Fruit fly (Drosophila melanogaster) whole organism, pupa: ENCODE measurements around the gene CG15514.

Experiments
- CG10348 ChIP-seq: fragments of 200-800 bp; sonication (Bioruptor generic); IDR thresholded peaks from 2 replicates; pipeline ENCODE4 v1.3.6; 2022; ENCODE audit warnings: missing biosample characterization, missing genetic modification characterization
- CG12605 ChIP-seq: fragments of 200-800 bp; sonication (Bioruptor generic); IDR thresholded peaks from 2 replicates; pipeline ENCODE4 v1.3.6; 2022; ENCODE audit warnings: missing biosample characterization, missing genetic modification characterization
- CG13204 ChIP-seq: fragments of 200-800 bp; sonication (Bioruptor generic); optimal IDR thresholded peaks from 2 replicates; lab custom pipeline; 2018; ENCODE audit warnings: missing biosample characterization, mild to moderate bottlenecking, missing genetic modification characterization, moderate library complexity
- CG14655 ChIP-seq: fragments of 200-800 bp; sonication (Bioruptor generic); optimal IDR thresholded peaks from 3 replicates; lab custom pipeline; 2017; ENCODE audit warnings: mild to moderate bottlenecking, missing biosample characterization, missing genetic modification reagents, missing genetic modification characterization
- CG15710 ChIP-seq: fragments of 200-800 bp; sonication (Bioruptor generic); optimal IDR thresholded peaks from 2 replicates; lab custom pipeline; 2018; ENCODE audit warnings: missing biosample characterization, mild to moderate bottlenecking, missing genetic modification characterization, moderate library complexity
- CG17806 ChIP-seq: fragments of 200-800 bp; sonication (Bioruptor generic); optimal IDR thresholded peaks from 2 replicates; lab custom pipeline; 2018; ENCODE audit warnings: missing biosample characterization, mild to moderate bottlenecking, missing genetic modification characterization, moderate library complexity
- CG32121 ChIP-seq: fragments of 200-800 bp; sonication (Bioruptor generic); IDR thresholded peaks from 2 replicates; pipeline ENCODE4 v1.3.6; 2022; ENCODE audit warnings: missing biosample characterization, missing genetic modification characterization
- CG34367 ChIP-seq: fragments of 200-800 bp; sonication (Bioruptor generic); optimal IDR thresholded peaks from 2 replicates; lab custom pipeline; 2018; ENCODE audit warnings: missing biosample characterization, mild to moderate bottlenecking, missing genetic modification characterization
- CG4496 ChIP-seq: fragments of 200-800 bp; sonication (Bioruptor generic); IDR thresholded peaks from 3 replicates; pipeline ENCODE4 v1.3.6; 2022; ENCODE audit warnings: missing biosample characterization, missing genetic modification characterization
- CG8159 ChIP-seq: fragments of 200-800 bp; sonication (Bioruptor generic); optimal IDR thresholded peaks from 3 replicates; lab custom pipeline; 2018; ENCODE audit warnings: missing biosample characterization, mild to moderate bottlenecking, missing genetic modification characterization, moderate library complexity
- CG8301 ChIP-seq: fragments of 200-800 bp; sonication (Bioruptor generic); optimal IDR thresholded peaks from 2 replicates; lab custom pipeline; 2018; ENCODE audit warnings: missing biosample characterization, mild to moderate bottlenecking, missing genetic modification characterization
- CG9948 ChIP-seq: fragments of 200-800 bp; sonication (Bioruptor generic); optimal IDR thresholded peaks from 2 replicates; lab custom pipeline; 2018; ENCODE audit warnings: missing biosample characterization, mild to moderate bottlenecking, missing genetic modification characterization, moderate library complexity
- D1 ChIP-seq: fragments of 200-800 bp; sonication (Bioruptor generic); optimal IDR thresholded peaks from 2 replicates; lab custom pipeline; 2018; ENCODE audit warnings: missing biosample characterization, mild to moderate bottlenecking, missing genetic modification characterization, moderate library complexity
- EcR ChIP-seq: fragments of 200-800 bp; sonication (Bioruptor generic); optimal IDR thresholded peaks from 3 replicates; lab custom pipeline; 2019; ENCODE audit warnings: missing biosample characterization, missing genetic modification characterization, mild to moderate bottlenecking, moderate library complexity, missing genetic modification reagents
- Ets98B ChIP-seq: fragments of 200-800 bp; sonication (Bioruptor generic); IDR thresholded peaks from 2 replicates; pipeline ENCODE4 v1.3.6; 2022; ENCODE audit warnings: missing biosample characterization, missing genetic modification characterization
- Pif1A ChIP-seq: fragments of 200-800 bp; sonication (Bioruptor generic); optimal IDR thresholded peaks from 3 replicates; lab custom pipeline; 2016; ENCODE audit warnings: missing biosample characterization, missing genetic modification characterization
- Pif1B ChIP-seq: fragments of 200-800 bp; sonication (Bioruptor generic); optimal IDR thresholded peaks from 3 replicates; lab custom pipeline; 2016; ENCODE audit warnings: missing biosample characterization, missing genetic modification characterization
- Snoo ChIP-seq: fragments of 200-800 bp; sonication (Bioruptor generic); optimal IDR thresholded peaks from 3 replicates; lab custom pipeline; 2017; ENCODE audit warnings: missing biosample characterization, mild to moderate bottlenecking, missing genetic modification characterization, inconsistent platforms
- fd96Ca ChIP-seq: fragments of 200-800 bp; sonication (Bioruptor generic); IDR thresholded peaks from 3 replicates; pipeline ENCODE4 v1.3.6; 2022; ENCODE audit warnings: missing biosample characterization, missing genetic modification characterization
- gl ChIP-seq: fragments of 200-800 bp; sonication (Bioruptor generic); optimal IDR thresholded peaks from 2 replicates; lab custom pipeline; 2018; ENCODE audit warnings: missing biosample characterization, mild to moderate bottlenecking, missing genetic modification characterization
- rn ChIP-seq: fragments of 200-800 bp; sonication (Bioruptor generic); IDR thresholded peaks from 2 replicates; pipeline ENCODE4 v1.3.6; 2022; ENCODE audit warnings: missing biosample characterization, missing genetic modification characterization

Gene CG15514

DNA sequence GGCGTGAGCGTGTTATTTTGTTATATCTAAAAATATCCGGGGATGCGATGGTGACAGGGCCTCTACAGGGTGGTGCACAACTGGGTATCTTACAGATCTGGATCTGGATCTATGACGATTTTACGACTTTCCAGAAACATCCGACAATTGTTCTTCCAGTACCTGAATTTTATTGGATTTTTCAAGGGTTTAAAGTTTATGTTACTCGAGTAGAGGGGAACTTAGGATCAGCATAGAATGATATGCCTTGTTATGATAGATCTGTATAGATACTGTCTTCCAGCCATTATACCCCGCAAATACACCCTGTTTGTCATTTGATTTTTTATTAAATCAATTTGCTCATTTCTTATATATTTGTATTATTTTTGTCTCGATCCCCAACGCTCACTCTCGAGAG, 33.1 kb upstream of the CG15514 start:
- peak; percentile 50; the same call in 2 of the 3 replicates for TF ChIP-seq CG4496 (GFP tag; lab: Robert Waterston, UW)
- no peak for TF ChIP-seq Pif1B
- TF ChIP-seq Ets98B: peak; percentile 66
- TF ChIP-seq Snoo (tag; lab: Kevin White, UChicago): no peak
- TF ChIP-seq CG8159: no peak
- TF ChIP-seq CG8301 (tag; lab: Kevin White, UChicago): peak; percentile 58
- peak; percentile 36; the same call in 1 of the 2 replicates for TF ChIP-seq rn (GFP tag; lab: Robert Waterston, UW)
- peak; percentile 51 for TF ChIP-seq CG14655 (GFP tag; lab: Kevin White, UChicago)
- TF ChIP-seq Pif1A (GFP tag; lab: Kevin White, UChicago): peak; percentile 33
- TF ChIP-seq EcR (GFP tag; lab: Kevin White, UChicago): no peak
- TF ChIP-seq CG9948 (tag; lab: Kevin White, UChicago): no peak
- no peak for TF ChIP-seq CG34367 (tag; lab: Kevin White, UChicago)
- TF ChIP-seq CG12605 (GFP tag; lab: Robert Waterston, UW): peak; percentile 42; the same call in 1 of the 2 replicates
- no peak for TF ChIP-seq gl (tag; lab: Kevin White, UChicago)
- no peak for TF ChIP-seq CG17806 (tag; lab: Kevin White, UChicago)
- no peak for TF ChIP-seq CG15710 (tag; lab: Kevin White, UChicago)
- peak; percentile 85 for TF ChIP-seq fd96Ca (GFP tag; lab: Robert Waterston, UW)
- TF ChIP-seq CG13204 (GFP tag; lab: Kevin White, UChicago): no peak
- TF ChIP-seq CG10348 (GFP tag; lab: Robert Waterston, UW): 0 out of 2 replicates have a peak, but pooled peaks have one; percentile 26
- TF ChIP-seq D1 (tag; lab: Kevin White, UChicago): no peak
- peak; percentile 80 for TF ChIP-seq CG32121 (GFP tag; lab: Robert Waterston, UW)

DNA sequence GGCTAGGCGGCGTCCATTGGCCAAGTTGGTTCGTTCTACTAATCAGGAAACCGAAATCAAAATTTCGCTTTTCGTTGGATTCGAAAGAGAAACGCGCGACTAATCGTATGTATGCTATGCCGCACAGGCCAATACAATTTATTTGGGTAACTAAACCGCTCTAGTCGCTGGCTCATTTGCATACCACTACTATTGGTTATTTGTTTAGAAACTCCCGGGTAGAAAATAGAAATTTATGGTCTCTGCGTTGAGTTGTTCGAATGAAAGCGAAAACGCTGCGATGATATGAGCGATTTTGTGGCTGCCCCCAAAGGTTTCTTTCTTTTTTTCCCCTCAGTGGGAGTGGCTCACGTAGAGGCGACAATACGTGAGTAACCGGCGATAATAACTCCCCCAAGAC, 31.7 kb upstream of the CG15514 start:
- TF ChIP-seq fd96Ca (GFP tag; lab: Robert Waterston, UW): no peak
- no peak for TF ChIP-seq Ets98B
- no peak for TF ChIP-seq CG12605 (GFP tag; lab: Robert Waterston, UW)
- no peak for TF ChIP-seq Pif1B
- no peak for TF ChIP-seq CG8159
- no peak for TF ChIP-seq CG8301 (tag; lab: Kevin White, UChicago)
- TF ChIP-seq, all 21 proteins: peak for 0

dm6 chr3R:29891183-29891582, 29.9 kb upstream of the CG15514 start:
- TF ChIP-seq CG12605 (GFP tag; lab: Robert Waterston, UW): no peak
- TF ChIP-seq CG4496 (GFP tag; lab: Robert Waterston, UW): no peak
- TF ChIP-seq CG17806 (tag; lab: Kevin White, UChicago): no peak
- no peak for TF ChIP-seq Snoo (tag; lab: Kevin White, UChicago)
- no peak for TF ChIP-seq CG8301 (tag; lab: Kevin White, UChicago)
- TF ChIP-seq CG13204 (GFP tag; lab: Kevin White, UChicago): no peak
- TF ChIP-seq CG8159: no peak
- TF ChIP-seq CG14655 (GFP tag; lab: Kevin White, UChicago): no peak
- TF ChIP-seq rn (GFP tag; lab: Robert Waterston, UW): no peak
- no peak for TF ChIP-seq CG9948 (tag; lab: Kevin White, UChicago)
- no peak for TF ChIP-seq CG15710 (tag; lab: Kevin White, UChicago)
- TF ChIP-seq Pif1A (GFP tag; lab: Kevin White, UChicago): no peak
- no peak for TF ChIP-seq CG10348 (GFP tag; lab: Robert Waterston, UW)
- no peak for TF ChIP-seq EcR (GFP tag; lab: Kevin White, UChicago)
- no peak for TF ChIP-seq D1 (tag; lab: Kevin White, UChicago)

DNA sequence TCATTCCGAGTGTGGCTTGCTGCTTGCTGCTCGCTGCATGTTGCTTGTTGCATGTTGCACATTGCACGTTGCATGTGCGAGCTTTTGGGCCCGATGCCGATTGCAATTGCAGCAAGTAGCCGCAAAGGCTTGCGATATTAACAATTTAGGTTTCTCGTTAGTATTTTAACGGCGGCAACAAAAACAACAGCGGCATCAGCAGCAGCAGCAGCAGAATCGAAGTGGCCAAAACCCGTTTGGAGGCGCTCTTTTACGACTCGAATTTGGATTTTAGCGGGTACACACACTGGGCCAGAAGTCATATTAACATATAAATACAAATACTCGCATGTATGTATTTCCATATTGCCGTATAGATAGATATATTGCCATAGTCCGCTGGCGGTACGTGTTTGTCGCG, 19.0 kb upstream of the CG15514 start:
- TF ChIP-seq CG17806 (tag; lab: Kevin White, UChicago) (no peak), CG10348 (GFP tag; lab: Robert Waterston, UW) (no peak), CG9948 (tag; lab: Kevin White, UChicago) (no peak), CG13204 (GFP tag; lab: Kevin White, UChicago) (no peak), gl (tag; lab: Kevin White, UChicago) (no peak), CG34367 (tag; lab: Kevin White, UChicago) (no peak), CG32121 (GFP tag; lab: Robert Waterston, UW) (no peak), fd96Ca (GFP tag; lab: Robert Waterston, UW) (no peak), Pif1A (GFP tag; lab: Kevin White, UChicago) (no peak), CG15710 (tag; lab: Kevin White, UChicago) (no peak), CG4496 (GFP tag; lab: Robert Waterston, UW) (no peak), Snoo (tag; lab: Kevin White, UChicago) (no peak), EcR (GFP tag; lab: Kevin White, UChicago) (no peak), CG8301 (tag; lab: Kevin White, UChicago) (no peak), D1 (tag; lab: Kevin White, UChicago) (no peak), Pif1B (no peak), CG8159 (no peak), Ets98B (no peak), rn (GFP tag; lab: Robert Waterston, UW) (no peak)

DNA sequence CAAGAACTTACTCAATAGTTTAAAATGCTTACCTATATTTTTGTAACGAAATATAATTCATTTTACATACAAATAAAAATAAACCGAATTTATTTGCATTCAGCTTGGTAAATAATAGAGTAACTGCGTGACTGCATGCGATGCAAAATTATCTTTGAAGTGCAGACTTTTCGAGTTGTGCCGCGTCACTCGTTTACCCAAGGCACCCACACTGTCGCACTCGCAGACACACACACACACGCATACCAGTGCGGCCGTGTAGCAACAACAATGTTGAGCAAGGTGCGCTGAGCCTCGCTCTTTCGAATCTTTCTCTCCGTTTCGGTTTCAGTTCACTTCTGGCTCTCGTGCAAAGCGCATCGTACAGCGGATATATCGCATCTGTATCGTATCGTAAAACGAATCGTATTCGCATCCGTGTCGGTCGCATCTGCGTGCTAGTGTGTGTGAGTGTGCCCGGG, 15.5 kb upstream of the CG15514 start, which contains the start of gene CG31038:
CG31038 (plus strand) TSS at position 327 of the 461 bp plus-strand sequence.
- TF ChIP-seq CG34367 (tag; lab: Kevin White, UChicago): peak; percentile 27
- TF ChIP-seq CG15710 (tag; lab: Kevin White, UChicago): peak; percentile 12
- peak; percentile 29 for TF ChIP-seq gl (tag; lab: Kevin White, UChicago)
- TF ChIP-seq CG17806 (tag; lab: Kevin White, UChicago): no peak
- no peak for TF ChIP-seq D1 (tag; lab: Kevin White, UChicago)
- TF ChIP-seq CG8159: peak; percentile 58
- TF ChIP-seq CG9948 (tag; lab: Kevin White, UChicago): peak; percentile 18
- TF ChIP-seq Ets98B: peak; percentile 85; the same call in 1 of the 2 replicates
- peak; percentile 62 for TF ChIP-seq CG14655 (GFP tag; lab: Kevin White, UChicago)
- peak; percentile 50; the same call in 1 of the 3 replicates for TF ChIP-seq fd96Ca (GFP tag; lab: Robert Waterston, UW)
- no peak for TF ChIP-seq Snoo (tag; lab: Kevin White, UChicago)
- TF ChIP-seq CG32121 (GFP tag; lab: Robert Waterston, UW): peak; percentile 68; the same call in 1 of the 2 replicates
- TF ChIP-seq CG4496 (GFP tag; lab: Robert Waterston, UW): peak; percentile 77
- peak; percentile 62 for TF ChIP-seq Pif1B
- peak; percentile 52 for TF ChIP-seq CG13204 (GFP tag; lab: Kevin White, UChicago)
- TF ChIP-seq Pif1A (GFP tag; lab: Kevin White, UChicago): peak; percentile 61
- peak; percentile 68 for TF ChIP-seq EcR (GFP tag; lab: Kevin White, UChicago)
- no peak for TF ChIP-seq CG10348 (GFP tag; lab: Robert Waterston, UW)
- peak; percentile 55 for TF ChIP-seq CG8301 (tag; lab: Kevin White, UChicago)
- TF ChIP-seq rn (GFP tag; lab: Robert Waterston, UW): no peak
- peak; percentile 71 for TF ChIP-seq CG12605 (GFP tag; lab: Robert Waterston, UW)
